Worm (Caenorhabditis elegans) whole organism, L3 larva: ENCODE data around the gene str-124.

Source experiments
- R02D3.7 ChIP-seq: fragments of 150-350 bp; optimal IDR thresholded peaks from 2 replicates; lab custom pipeline; 2014; ENCODE audit warnings: missing biosample characterization, missing genetic modification characterization
- ZK546.5 ChIP-seq: sonication (generic microtip); optimal IDR thresholded peaks from 2 replicates; lab custom pipeline; 2017; ENCODE audit warnings: missing biosample characterization, missing genetic modification characterization
- ceh-16 ChIP-seq: sonication (generic microtip); optimal IDR thresholded peaks from 2 replicates; lab custom pipeline; 2017; ENCODE audit warnings: missing biosample characterization, missing genetic modification characterization
- ceh-28 ChIP-seq: fragments of 150-350 bp; optimal IDR thresholded peaks from 2 replicates; lab custom pipeline; 2014; ENCODE audit warnings: missing biosample characterization, missing genetic modification reagents, missing genetic modification characterization
- ceh-82 ChIP-seq: fragments of 150-350 bp; optimal IDR thresholded peaks from 2 replicates; lab custom pipeline; 2014; ENCODE audit warnings: missing biosample characterization, missing genetic modification characterization
- ceh-9 ChIP-seq: sonication (generic microtip); optimal IDR thresholded peaks from 2 replicates; lab custom pipeline; 2018; ENCODE audit warnings: missing biosample characterization, missing genetic modification characterization
- egl-5 ChIP-seq: fragments of 150-350 bp; optimal IDR thresholded peaks from 2 replicates; lab custom pipeline; 2017; ENCODE audit warnings: missing biosample characterization, missing genetic modification reagents, missing genetic modification characterization, inconsistent platforms
- elt-1 ChIP-seq: fragments of 150-350 bp; optimal IDR thresholded peaks from 2 replicates; lab custom pipeline; 2014; ENCODE audit warnings: missing biosample characterization, missing genetic modification characterization
- elt-2 ChIP-seq: sonication (generic microtip); optimal IDR thresholded peaks from 2 replicates; lab custom pipeline; 2016; ENCODE audit warnings: missing genetic modification reagents, mild to moderate bottlenecking, missing genetic modification characterization, missing compliant biosample characterization
- fkh-10 ChIP-seq: sonication (generic microtip); optimal IDR thresholded peaks from 2 replicates; lab custom pipeline; 2017; ENCODE audit warnings: missing biosample characterization, missing genetic modification reagents, missing genetic modification characterization
- fkh-2 ChIP-seq: fragments of 150-350 bp; optimal IDR thresholded peaks from 2 replicates; lab custom pipeline; 2014; ENCODE audit warnings: missing biosample characterization, missing genetic modification reagents, missing genetic modification characterization
- fos-1 ChIP-seq: fragments of 150-350 bp; optimal IDR thresholded peaks from 2 replicates; lab custom pipeline; 2014; ENCODE audit warnings: missing biosample characterization, missing genetic modification characterization
- jun-1 ChIP-seq: fragments of 150-350 bp; optimal IDR thresholded peaks from 2 replicates; lab custom pipeline; 2014; ENCODE audit warnings: missing biosample characterization, missing genetic modification reagents, missing genetic modification characterization
- lin-15B ChIP-seq: fragments of 150-350 bp; optimal IDR thresholded peaks from 2 replicates; lab custom pipeline; 2014; ENCODE audit warnings: missing biosample characterization, missing genetic modification characterization
- lsy-12 ChIP-seq: sonication (generic microtip); optimal IDR thresholded peaks from 2 replicates; lab custom pipeline; 2016; ENCODE audit warnings: mild to moderate bottlenecking, missing genetic modification characterization, missing compliant biosample characterization
- mml-1 ChIP-seq: fragments of 150-350 bp; sonication (generic microtip); optimal IDR thresholded peaks from 3 replicates; lab custom pipeline; 2014; ENCODE audit warnings: missing biosample characterization, missing genetic modification characterization
- nfya-1 ChIP-seq: sonication (generic microtip); optimal IDR thresholded peaks from 2 replicates; lab custom pipeline; 2017; ENCODE audit warnings: missing genetic modification characterization, mild to moderate bottlenecking, missing compliant biosample characterization, antibody characterized with exemption, moderate library complexity; ENCODE audit not compliant: insufficient read depth
- nhr-11 ChIP-seq: fragments of 150-350 bp; optimal IDR thresholded peaks from 2 replicates; lab custom pipeline; 2014; ENCODE audit warnings: missing biosample characterization, missing genetic modification characterization
- nhr-237 ChIP-seq: fragments of 150-350 bp; optimal IDR thresholded peaks from 2 replicates; lab custom pipeline; 2014; ENCODE audit warnings: missing biosample characterization, missing genetic modification characterization
- nhr-25 ChIP-seq: sonication (generic microtip); optimal IDR thresholded peaks from 2 replicates; lab custom pipeline; 2017; ENCODE audit warnings: missing biosample characterization, missing genetic modification characterization
- nhr-28 ChIP-seq: fragments of 150-350 bp; optimal IDR thresholded peaks from 2 replicates; lab custom pipeline; 2014; ENCODE audit warnings: missing biosample characterization, missing genetic modification characterization
- nhr-43 ChIP-seq: sonication (generic microtip); optimal IDR thresholded peaks from 2 replicates; lab custom pipeline; 2016; ENCODE audit warnings: mild to moderate bottlenecking, missing genetic modification characterization, missing compliant biosample characterization; ENCODE audit not compliant: poor library complexity, severe bottlenecking
- nhr-67 ChIP-seq: fragments of 150-350 bp; optimal IDR thresholded peaks from 2 replicates; lab custom pipeline; 2014; ENCODE audit warnings: missing biosample characterization, missing genetic modification characterization
- nhr-76 ChIP-seq: fragments of 150-350 bp; sonication (generic microtip); optimal IDR thresholded peaks from 5 replicates; lab custom pipeline; 2014; ENCODE audit warnings: missing biosample characterization, missing genetic modification characterization
- nhr-77 ChIP-seq: fragments of 150-350 bp; optimal IDR thresholded peaks from 2 replicates; lab custom pipeline; 2014; ENCODE audit warnings: missing biosample characterization, missing genetic modification characterization
- pha-4 ChIP-seq: fragments of 150-350 bp; optimal IDR thresholded peaks from 2 replicates; lab custom pipeline; 2014; ENCODE audit warnings: missing biosample characterization, missing genetic modification reagents, missing genetic modification characterization
- pqm-1 ChIP-seq: fragments of 150-350 bp; optimal IDR thresholded peaks from 2 replicates; lab custom pipeline; 2017; ENCODE audit warnings: missing biosample characterization, missing genetic modification characterization, inconsistent platforms
- skn-1 ChIP-seq: fragments of 150-350 bp; optimal IDR thresholded peaks from 2 replicates; lab custom pipeline; 2014; ENCODE audit warnings: missing biosample characterization, missing genetic modification characterization
- snpc-4 ChIP-seq: fragments of 150-350 bp; optimal IDR thresholded peaks from 2 replicates; lab custom pipeline; 2014; ENCODE audit warnings: missing biosample characterization, missing genetic modification characterization
- tbx-2 ChIP-seq: sonication (generic microtip); optimal IDR thresholded peaks from 2 replicates; lab custom pipeline; 2016; ENCODE audit warnings: mild to moderate bottlenecking, missing genetic modification characterization, missing compliant biosample characterization
- unc-62 ChIP-seq: fragments of 150-350 bp; sonication (generic microtip); optimal IDR thresholded peaks from 4 replicates; lab custom pipeline; 2014; ENCODE audit warnings: missing biosample characterization, missing genetic modification reagents, missing genetic modification characterization
- zag-1 ChIP-seq: fragments of 150-350 bp; optimal IDR thresholded peaks from 2 replicates; lab custom pipeline; 2014; ENCODE audit warnings: missing biosample characterization, missing genetic modification characterization
- ztf-4 ChIP-seq: fragments of 150-350 bp; optimal IDR thresholded peaks from 2 replicates; lab custom pipeline; 2014; ENCODE audit warnings: missing biosample characterization, missing genetic modification characterization

The str-124 gene

DNA sequence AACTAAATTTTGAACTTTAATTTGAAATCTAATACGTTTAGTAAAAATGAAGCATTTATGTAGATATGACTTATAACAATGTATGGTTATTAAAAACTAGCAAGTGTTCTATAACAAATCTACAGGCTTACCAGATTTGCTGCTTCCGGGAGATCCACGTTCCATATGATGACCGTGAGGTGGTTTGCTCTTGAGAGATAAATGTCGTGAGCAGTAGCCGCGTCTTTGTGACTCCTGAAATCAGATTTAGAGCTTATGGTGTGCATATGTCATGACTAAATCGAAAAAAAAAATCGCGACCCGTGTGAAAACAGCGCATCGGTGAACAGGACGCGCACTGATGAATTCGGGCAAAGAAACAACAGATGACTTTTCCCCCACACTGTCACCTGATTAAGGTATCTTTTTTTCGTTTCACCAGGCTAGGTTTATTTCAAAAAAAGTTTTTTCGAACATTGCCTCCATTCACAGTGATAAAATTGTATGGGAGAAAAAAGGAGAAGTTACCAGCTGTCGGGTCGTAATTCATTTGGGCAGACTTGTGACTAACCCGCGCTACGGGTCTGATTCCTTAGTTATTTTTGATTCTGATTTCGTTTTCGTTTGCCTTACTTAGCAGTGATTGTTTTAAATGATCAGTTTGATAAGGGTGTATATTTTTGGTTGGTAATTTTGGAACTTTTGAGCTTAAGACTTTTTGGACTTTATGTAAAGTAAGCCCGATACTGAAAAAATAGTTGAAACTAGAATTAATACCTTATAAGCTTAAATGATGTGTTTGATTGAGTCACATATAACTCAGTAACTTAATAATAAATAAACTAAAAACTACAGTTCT lies 20.6 kb downstream of the str-124 start, which contains the start of gene nhr-27:
nhr-27 (minus strand) TSS at position 234 of the 838 bp plus-strand sequence.
- TF ChIP-seq ztf-4 (tag; lab: Kevin White, UChicago): no peak

DNA sequence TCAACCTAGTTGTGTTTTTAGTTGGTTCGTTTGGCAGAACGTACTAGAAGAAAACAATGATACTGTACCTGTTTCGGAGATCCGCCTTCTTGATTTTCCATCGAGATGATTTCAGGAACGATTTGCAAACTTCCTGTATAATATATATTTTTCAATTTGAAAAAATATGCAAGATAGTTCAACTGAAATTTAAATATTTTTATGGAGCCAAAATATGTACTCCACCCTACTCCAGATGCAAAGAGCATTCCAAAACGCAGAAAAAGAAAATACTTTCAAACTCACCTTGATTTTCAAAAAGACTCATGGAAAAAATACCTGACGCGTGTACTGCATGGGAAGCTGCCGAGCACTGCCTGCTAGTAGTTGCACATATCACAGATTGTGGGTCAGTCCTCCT lies 25.8 kb downstream of the str-124 start, which contains the start of gene gei-3:
gei-3 (minus strand) TSS at position 101 of the 400 bp plus-strand sequence.
- no peak for TF ChIP-seq tbx-2 (tag; lab: Kevin White, UChicago)
- TF ChIP-seq ceh-82 (tag; lab: Kevin White, UChicago): no peak
- TF ChIP-seq nhr-77: no peak
- no peak for TF ChIP-seq fos-1 (tag; lab: Kevin White, UChicago)
- no peak for TF ChIP-seq zag-1 (tag; lab: Kevin White, UChicago)
- no peak for TF ChIP-seq skn-1 (tag; lab: Kevin White, UChicago)
- TF ChIP-seq jun-1 (tag; lab: Kevin White, UChicago): no peak
- TF ChIP-seq pha-4 (tag; lab: Kevin White, UChicago): no peak
- no peak for TF ChIP-seq unc-62 (GFP tag; lab: Kevin White, UChicago)
- TF ChIP-seq nhr-43: no peak
- TF ChIP-seq egl-5 (tag; lab: Kevin White, UChicago): no peak
- no peak for TF ChIP-seq snpc-4 (tag; lab: Kevin White, UChicago)
- no peak for TF ChIP-seq fkh-2
- no peak for TF ChIP-seq lin-15B
- no peak for TF ChIP-seq ceh-16 (tag; lab: Kevin White, UChicago)
- TF ChIP-seq nhr-67 (tag; lab: Kevin White, UChicago): no peak

DNA sequence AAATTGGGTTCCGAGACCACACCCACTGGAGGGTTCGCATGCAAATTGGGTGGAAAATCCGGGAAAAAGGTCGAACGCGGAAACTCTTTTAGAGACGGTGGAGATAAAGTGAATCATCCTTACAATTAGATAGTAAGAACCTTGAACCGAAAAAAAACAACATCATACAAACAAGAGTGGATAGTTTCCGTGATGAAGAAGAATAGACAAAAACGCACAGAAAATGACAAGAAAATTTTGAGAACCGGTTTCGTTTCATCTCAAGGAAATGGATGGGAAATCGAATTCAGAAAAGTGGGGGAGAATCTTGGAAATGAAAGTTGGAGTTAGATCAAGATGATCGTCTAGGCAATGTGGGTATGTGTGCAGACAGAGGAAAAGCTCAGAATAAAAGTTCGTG lies 27.6 kb downstream of the str-124 start:
- TF ChIP-seq nfya-1 (tag; lab: Kevin White, UChicago) (no peak), nhr-43 (no peak), fkh-10 (no peak), ceh-28 (tag; lab: Kevin White, UChicago) (no peak), nhr-237 (tag; lab: Kevin White, UChicago) (no peak), nhr-28 (tag; lab: Kevin White, UChicago) (no peak), mml-1 (no peak), nhr-25 (no peak), nhr-67 (tag; lab: Kevin White, UChicago) (no peak), elt-1 (no peak), nhr-76 (tag; lab: Kevin White, UChicago) (no peak), ceh-9 (tag; lab: Kevin White, UChicago) (no peak), nhr-11 (tag; lab: Kevin White, UChicago) (no peak)

DNA sequence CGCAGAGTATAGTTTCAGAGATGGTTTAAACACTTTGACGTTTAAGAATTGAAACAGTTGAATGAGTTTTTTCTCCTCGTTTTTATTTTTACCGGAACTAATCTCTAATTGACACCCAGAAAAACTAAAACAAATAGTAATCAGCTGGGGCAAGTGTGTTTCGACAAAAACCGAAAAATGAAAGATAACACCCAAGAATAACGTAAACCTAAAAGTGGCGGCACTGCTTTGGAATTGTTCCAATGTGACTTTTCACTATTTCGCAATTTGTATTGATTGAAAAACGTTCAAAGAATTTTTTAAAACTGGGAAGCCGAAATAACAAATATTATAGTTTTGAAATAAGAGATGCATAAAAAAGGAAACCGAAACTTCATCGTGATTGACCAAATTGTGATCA lies 31.0 kb downstream of the str-124 start:
- TF ChIP-seq nhr-67 (tag; lab: Kevin White, UChicago) (no peak), pha-4 (tag; lab: Kevin White, UChicago) (peak; percentile 33), ZK546.5 (tag; lab: Kevin White, UChicago) (no peak), ceh-9 (tag; lab: Kevin White, UChicago) (no peak), elt-2 (tag; lab: Kevin White, UChicago) (peak; percentile 51), R02D3.7 (tag; lab: Kevin White, UChicago) (no peak), egl-5 (tag; lab: Kevin White, UChicago) (no peak)

DNA sequence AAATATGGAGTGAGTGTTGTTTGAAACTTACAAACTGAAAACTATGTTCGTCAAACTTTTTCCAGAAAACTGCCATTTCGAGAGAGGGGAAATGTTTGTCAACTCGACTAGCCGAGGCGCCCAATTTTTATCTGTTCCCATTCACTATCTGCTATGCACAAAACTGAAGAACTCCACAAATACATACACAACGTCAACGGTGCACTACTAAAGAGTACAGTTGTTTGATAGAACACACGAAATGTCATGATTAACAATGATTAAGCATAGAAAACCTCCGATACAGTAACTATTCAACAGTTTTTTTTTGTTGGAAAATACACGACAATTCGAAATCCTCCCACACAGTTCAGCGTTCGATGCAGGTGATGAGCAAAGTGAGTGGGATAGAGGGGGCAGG lies 31.8 kb downstream of the str-124 start:
- TF ChIP-seq nhr-76 (tag; lab: Kevin White, UChicago) (no peak), fkh-10 (no peak), fkh-2 (no peak), ztf-4 (tag; lab: Kevin White, UChicago) (no peak), ceh-82 (tag; lab: Kevin White, UChicago) (no peak), nhr-11 (tag; lab: Kevin White, UChicago) (no peak), nfya-1 (tag; lab: Kevin White, UChicago) (no peak), lsy-12 (tag; lab: Kevin White, UChicago) (no peak), elt-2 (tag; lab: Kevin White, UChicago) (peak; percentile 35), pqm-1 (tag; lab: Kevin White, UChicago) (peak; percentile 44)
